Fruit fly (Drosophila melanogaster) whole organism, prepupa: ENCODE data around the gene CG7497.

Source experiments
- Blimp-1 ChIP-seq: fragments of 200-800 bp; sonication (Bioruptor generic); optimal IDR thresholded peaks from 3 replicates; lab custom pipeline; 2017; ENCODE audit warnings: missing biosample characterization, missing genetic modification characterization, mild to moderate bottlenecking, moderate library complexity, missing genetic modification reagents
- CG10631 ChIP-seq: fragments of 200-800 bp; sonication (Bioruptor generic); optimal IDR thresholded peaks from 2 replicates; lab custom pipeline; 2016; ENCODE audit warnings: missing biosample characterization, missing genetic modification characterization
- CG10669 ChIP-seq: fragments of 200-800 bp; sonication (Bioruptor generic); optimal IDR thresholded peaks from 3 replicates; lab custom pipeline; 2018; ENCODE audit warnings: missing biosample characterization, mild to moderate bottlenecking, missing genetic modification characterization, moderate library complexity
- CG11294 ChIP-seq: fragments of 200-800 bp; sonication (Bioruptor generic); IDR thresholded peaks from 2 replicates; pipeline ENCODE4 v1.3.6; 2022; ENCODE audit warnings: missing biosample characterization, missing genetic modification characterization
- CG11762 ChIP-seq: fragments of 200-800 bp; sonication (Bioruptor generic); optimal IDR thresholded peaks from 3 replicates; lab custom pipeline; 2016; ENCODE audit warnings: missing biosample characterization, missing genetic modification characterization; ENCODE audit not compliant: insufficient read depth
- CG15336 ChIP-seq: fragments of 200-800 bp; sonication (Bioruptor generic); IDR thresholded peaks from 2 replicates; pipeline ENCODE4 v1.3.6; 2022; ENCODE audit warnings: missing biosample characterization, missing genetic modification characterization
- CG1621 ChIP-seq: fragments of 200-800 bp; sonication (Bioruptor generic); optimal IDR thresholded peaks from 3 replicates; lab custom pipeline; 2018; ENCODE audit warnings: missing biosample characterization, mild to moderate bottlenecking, missing genetic modification characterization
- CG16779 ChIP-seq: fragments of 200-800 bp; sonication (Bioruptor generic); optimal IDR thresholded peaks from 3 replicates; lab custom pipeline; 2017; ENCODE audit warnings: missing biosample characterization, mild to moderate bottlenecking, missing genetic modification characterization
- CG3032 ChIP-seq: fragments of 200-800 bp; optimal IDR thresholded peaks from 2 replicates; lab custom pipeline; 2019; ENCODE audit warnings: missing biosample characterization, mild to moderate bottlenecking, missing genetic modification characterization, moderate library complexity
- CG31627 ChIP-seq: fragments of 200-800 bp; sonication (Bioruptor generic); optimal IDR thresholded peaks from 3 replicates; lab custom pipeline; 2016; ENCODE audit warnings: missing biosample characterization, missing genetic modification characterization
- CG32006 ChIP-seq: fragments of 200-800 bp; sonication (Bioruptor generic); optimal IDR thresholded peaks from 3 replicates; lab custom pipeline; 2017; ENCODE audit warnings: missing biosample characterization, mild to moderate bottlenecking, missing genetic modification characterization
- CG3919 ChIP-seq: fragments of 200-800 bp; sonication (Bioruptor generic); optimal IDR thresholded peaks from 3 replicates; lab custom pipeline; 2016; ENCODE audit warnings: missing biosample characterization, missing genetic modification characterization
- CG6163 ChIP-seq: fragments of 200-800 bp; sonication (Bioruptor generic); IDR thresholded peaks from 3 replicates; pipeline ENCODE4 v1.3.6; 2022; ENCODE audit warnings: missing biosample characterization, missing genetic modification characterization
- CG6276 ChIP-seq: fragments of 200-800 bp; sonication (Bioruptor generic); optimal IDR thresholded peaks from 2 replicates; lab custom pipeline; 2017; ENCODE audit warnings: missing biosample characterization, mild to moderate bottlenecking, missing genetic modification characterization
- CG6792 ChIP-seq: fragments of 200-800 bp; sonication (Bioruptor generic); optimal IDR thresholded peaks from 3 replicates; lab custom pipeline; 2016; ENCODE audit warnings: missing biosample characterization, missing genetic modification characterization
- CG6808 ChIP-seq: fragments of 200-800 bp; sonication (Bioruptor generic); optimal IDR thresholded peaks from 3 replicates; lab custom pipeline; 2017; ENCODE audit warnings: missing biosample characterization, missing genetic modification characterization, mild to moderate bottlenecking, moderate library complexity, missing genetic modification reagents
- CG6854 ChIP-seq: fragments of 200-800 bp; sonication (Bioruptor generic); optimal IDR thresholded peaks from 2 replicates; lab custom pipeline; 2017; ENCODE audit warnings: missing biosample characterization, mild to moderate bottlenecking, missing genetic modification characterization
- CG7368 ChIP-seq: fragments of 200-800 bp; sonication (Bioruptor generic); optimal IDR thresholded peaks from 3 replicates; lab custom pipeline; 2016; ENCODE audit warnings: missing biosample characterization, missing genetic modification characterization
- CG8319 ChIP-seq: fragments of 200-800 bp; sonication (Bioruptor generic); optimal IDR thresholded peaks from 3 replicates; lab custom pipeline; 2016; ENCODE audit warnings: missing biosample characterization, missing genetic modification characterization
- CG8632 ChIP-seq: fragments of 200-800 bp; sonication (Bioruptor generic); optimal IDR thresholded peaks from 3 replicates; lab custom pipeline; 2016; ENCODE audit warnings: missing biosample characterization, missing genetic modification characterization
- CG9139 ChIP-seq: fragments of 200-800 bp; sonication (Bioruptor generic); optimal IDR thresholded peaks from 3 replicates; lab custom pipeline; 2017; ENCODE audit warnings: missing biosample characterization, mild to moderate bottlenecking, missing genetic modification characterization
- Eip75B ChIP-seq: fragments of 200-800 bp; sonication (Bioruptor generic); optimal IDR thresholded peaks from 3 replicates; lab custom pipeline; 2016; ENCODE audit warnings: missing biosample characterization, missing genetic modification characterization
- Eip78C ChIP-seq: fragments of 200-800 bp; sonication (Bioruptor generic); peaks from one replicate; lab custom pipeline; 2016; ENCODE audit warnings: missing biosample characterization, missing genetic modification characterization
- Eip93F ChIP-seq: fragments of 200-800 bp; sonication (Bioruptor generic); optimal IDR thresholded peaks from 2 replicates; lab custom pipeline; 2016; ENCODE audit warnings: missing biosample characterization, mild to moderate bottlenecking, missing genetic modification characterization
- Ets21C ChIP-seq: fragments of 200-800 bp; sonication (Bioruptor generic); optimal IDR thresholded peaks from 3 replicates; lab custom pipeline; 2016; ENCODE audit warnings: missing biosample characterization, missing genetic modification characterization
- Ets96B ChIP-seq: fragments of 200-800 bp; optimal IDR thresholded peaks from 2 replicates; lab custom pipeline; 2019; ENCODE audit warnings: missing biosample characterization, mild to moderate bottlenecking, missing genetic modification characterization, moderate library complexity
- Hr4 ChIP-seq: fragments of 200-800 bp; sonication (Bioruptor generic); optimal IDR thresholded peaks from 3 replicates; lab custom pipeline; 2016; ENCODE audit warnings: missing biosample characterization, missing genetic modification characterization
- Lpt ChIP-seq: fragments of 200-800 bp; sonication (Bioruptor generic); optimal IDR thresholded peaks from 3 replicates; lab custom pipeline; 2016; ENCODE audit warnings: missing biosample characterization, missing genetic modification characterization
- Met ChIP-seq: fragments of 200-800 bp; sonication (Bioruptor generic); optimal IDR thresholded peaks from 3 replicates; lab custom pipeline; 2016; ENCODE audit warnings: missing biosample characterization, missing genetic modification characterization
- OdsH ChIP-seq: fragments of 200-800 bp; sonication (Bioruptor generic); optimal IDR thresholded peaks from 3 replicates; lab custom pipeline; 2016; ENCODE audit warnings: missing biosample characterization, missing genetic modification characterization
- Sox14 ChIP-seq: fragments of 200-800 bp; sonication (Bioruptor generic); optimal IDR thresholded peaks from 3 replicates; lab custom pipeline; 2016; ENCODE audit warnings: missing biosample characterization, missing genetic modification characterization
- Sox15 ChIP-seq: fragments of 200-800 bp; sonication (Bioruptor generic); optimal IDR thresholded peaks from 3 replicates; lab custom pipeline; 2016; ENCODE audit warnings: missing biosample characterization, missing genetic modification characterization
- achi ChIP-seq: fragments of 200-800 bp; sonication (Bioruptor generic); optimal IDR thresholded peaks from 3 replicates; lab custom pipeline; 2016; ENCODE audit warnings: missing biosample characterization, missing genetic modification characterization
- acj6 ChIP-seq: fragments of 200-800 bp; sonication (Bioruptor generic); optimal IDR thresholded peaks from 3 replicates; lab custom pipeline; 2016; ENCODE audit warnings: missing biosample characterization, missing genetic modification characterization
- dac ChIP-seq: fragments of 200-800 bp; sonication (Bioruptor generic); optimal IDR thresholded peaks from 2 replicates; lab custom pipeline; 2017; ENCODE audit warnings: missing biosample characterization, mild to moderate bottlenecking, missing genetic modification characterization
- dsx ChIP-seq: fragments of 200-800 bp; optimal IDR thresholded peaks from 3 replicates; lab custom pipeline; 2019; ENCODE audit warnings: missing biosample characterization, mild to moderate bottlenecking, missing genetic modification characterization, moderate library complexity; ENCODE audit not compliant: poor library complexity, severe bottlenecking
- eg ChIP-seq: fragments of 200-800 bp; sonication (Bioruptor generic); IDR thresholded peaks from 3 replicates; pipeline ENCODE4 v1.3.6; 2022; ENCODE audit warnings: missing biosample characterization, missing genetic modification characterization
- fd59A ChIP-seq: fragments of 200-800 bp; sonication (Bioruptor generic); optimal IDR thresholded peaks from 2 replicates; lab custom pipeline; 2017; ENCODE audit warnings: missing biosample characterization, mild to moderate bottlenecking, missing genetic modification characterization, missing genetic modification reagents
- fd85E ChIP-seq: fragments of 200-800 bp; sonication (Bioruptor generic); optimal IDR thresholded peaks from 3 replicates; lab custom pipeline; 2016; ENCODE audit warnings: missing biosample characterization, missing genetic modification characterization
- fkh ChIP-seq: fragments of 200-800 bp; sonication (Bioruptor generic); optimal IDR thresholded peaks from 3 replicates; lab custom pipeline; 2017; ENCODE audit warnings: missing biosample characterization, mild to moderate bottlenecking, missing genetic modification characterization, moderate library complexity
- net ChIP-seq: fragments of 200-800 bp; sonication (Bioruptor generic); optimal IDR thresholded peaks from 3 replicates; lab custom pipeline; 2016; ENCODE audit warnings: missing biosample characterization, missing genetic modification characterization
- salr ChIP-seq, 2 experiments: fragments of 200-800 bp; sonication (Bioruptor generic); optimal IDR thresholded peaks; 3 replicates each; lab custom pipeline; 2016 to 2018; ENCODE audit warnings: missing biosample characterization in 2 of 2, missing genetic modification characterization in 2 of 2, mild to moderate bottlenecking in 1 of 2
- spab ChIP-seq: fragments of 200-800 bp; sonication (Bioruptor generic); optimal IDR thresholded peaks from 2 replicates; lab custom pipeline; 2017; ENCODE audit warnings: missing biosample characterization, mild to moderate bottlenecking, missing genetic modification characterization, missing genetic modification reagents
- ss ChIP-seq, 2 experiments: fragments of 200-800 bp; sonication (Bioruptor generic); optimal IDR thresholded peaks; 2 replicates in 1 of 2; 3 replicates in 1 of 2; lab custom pipeline; 2017 to 2018; ENCODE audit warnings: mild to moderate bottlenecking in 2 of 2, missing biosample characterization in 2 of 2, missing genetic modification characterization in 2 of 2, moderate library complexity in 1 of 2
- svp ChIP-seq: fragments of 200-800 bp; sonication (Bioruptor generic); peaks from one replicate; lab custom pipeline; 2016; ENCODE audit warnings: missing biosample characterization, missing genetic modification characterization
- vri ChIP-seq: fragments of 200-800 bp; sonication (Bioruptor generic); optimal IDR thresholded peaks from 3 replicates; lab custom pipeline; 2016; ENCODE audit warnings: missing biosample characterization, mild to moderate bottlenecking, missing genetic modification characterization

Gene CG7497

dm6 chr3L:17590049-17590448 is 43.2 kb upstream of the CG7497 start:
- peak; percentile 22 for TF ChIP-seq fd59A
- peak; percentile 3 for TF ChIP-seq achi (GFP tag; lab: Kevin White, UChicago)
- TF ChIP-seq fkh (GFP tag; lab: Kevin White, UChicago): no peak
- peak; percentile 7 for TF ChIP-seq net (GFP tag; lab: Kevin White, UChicago)
- peak; percentile 17 for TF ChIP-seq Ets96B
- peak; percentile 8 for TF ChIP-seq acj6 (GFP tag; lab: Kevin White, UChicago)
- TF ChIP-seq OdsH (GFP tag; lab: Kevin White, UChicago): peak; percentile 5
- TF ChIP-seq Eip75B: no peak
- peak; percentile 11 for TF ChIP-seq CG3919
- TF ChIP-seq CG10631: peak; percentile 54
- peak; percentile 61 for TF ChIP-seq Eip78C (GFP tag; lab: Kevin White, UChicago)
- no peak for TF ChIP-seq CG6792
- TF ChIP-seq CG6808 (GFP tag; lab: Kevin White, UChicago): peak; percentile 24
- peak; percentile 13 for TF ChIP-seq CG7368 (GFP tag; lab: Kevin White, UChicago)
- TF ChIP-seq CG3032 (tag; lab: Kevin White, UChicago): peak; percentile 30
- peak; percentile 60 for TF ChIP-seq CG10669 (GFP tag; lab: Kevin White, UChicago)
- TF ChIP-seq CG32006 (GFP tag; lab: Kevin White, UChicago): peak; percentile 10
- TF ChIP-seq CG8319 (GFP tag; lab: Kevin White, UChicago): no peak

dm6 chr3L:17590455-17591216 is 42.6 kb upstream of the CG7497 start:
- no peak for TF ChIP-seq CG31627 (GFP tag; lab: Kevin White, UChicago)
- TF ChIP-seq Hr4 (GFP tag; lab: Kevin White, UChicago): no peak
- peak; percentile 84 for TF ChIP-seq svp (GFP tag; lab: Kevin White, UChicago)
- TF ChIP-seq Ets21C (GFP tag; lab: Kevin White, UChicago): no peak
- TF ChIP-seq fkh (GFP tag; lab: Kevin White, UChicago): peak; percentile 65
- peak; percentile 17 for TF ChIP-seq net (GFP tag; lab: Kevin White, UChicago)
- peak; percentile 73 for TF ChIP-seq CG6854 (GFP tag; lab: Kevin White, UChicago)
- peak; percentile 62 to 72 for TF ChIP-seq ss (GFP tag; optimal IDR thresholded peaks at IDR 0.05; lab: Kevin White, UChicago)
- TF ChIP-seq Blimp-1: peak; percentile 79
- TF ChIP-seq CG15336: peak; percentile 63
- peak; percentile 6 for TF ChIP-seq CG1621 (tag; lab: Kevin White, UChicago)
- TF ChIP-seq Met (GFP tag; lab: Kevin White, UChicago): peak; percentile 1
- peak; percentile 67 for TF ChIP-seq CG6163
- TF ChIP-seq eg (GFP tag; lab: Robert Waterston, UW): peak; percentile 54
- TF ChIP-seq CG11294 (GFP tag; lab: Robert Waterston, UW): no peak
- no peak for TF ChIP-seq CG8632 (GFP tag; lab: Kevin White, UChicago)
- peak in 1 of 2 experiments; percentile 11 for TF ChIP-seq salr (GFP tag; optimal IDR thresholded peaks at IDR 0.05; lab: Kevin White, UChicago)
- TF ChIP-seq CG3032 (tag; lab: Kevin White, UChicago): no peak
- TF ChIP-seq Sox14 (GFP tag; lab: Kevin White, UChicago): peak; percentile 17
- TF ChIP-seq Lpt: peak; percentile 69
- no peak for TF ChIP-seq CG11762
- TF ChIP-seq CG6792: no peak
- peak; percentile 4 for TF ChIP-seq spab (GFP tag; lab: Kevin White, UChicago)
- peak; percentile 27 for TF ChIP-seq Ets96B
- peak; percentile 8 for TF ChIP-seq dac (GFP tag; lab: Kevin White, UChicago)
- peak; percentile 78 for TF ChIP-seq dsx
- peak; percentile 71 for TF ChIP-seq vri
- TF ChIP-seq Eip93F: peak; percentile 39
- no peak for TF ChIP-seq acj6 (GFP tag; lab: Kevin White, UChicago)
- no peak for TF ChIP-seq Sox15 (GFP tag; lab: Kevin White, UChicago)
- TF ChIP-seq CG16779 (tag; lab: Kevin White, UChicago): no peak
- TF ChIP-seq CG10669 (GFP tag; lab: Kevin White, UChicago): peak; percentile 5
- no peak for TF ChIP-seq CG6808 (GFP tag; lab: Kevin White, UChicago)
- TF ChIP-seq CG6276 (GFP tag; lab: Kevin White, UChicago): no peak
- peak; percentile 8 for TF ChIP-seq fd85E
- TF ChIP-seq CG9139 (GFP tag; lab: Kevin White, UChicago): peak; percentile 13
- no peak for TF ChIP-seq achi (GFP tag; lab: Kevin White, UChicago)
- TF ChIP-seq CG7368 (GFP tag; lab: Kevin White, UChicago): peak; percentile 14
